In genomic region chr3L:18743679-18744078, dm6 we compare ENCODE assay signal across 1 fruit fly cellular context.
A peak's percentile ranks its signal among the peaks of the same experiment; 100 is the strongest.
TF ChIP-seq lines count a peak whose summit lies in the region.

No protein-coding gene starts in this region.

TF ChIP-seq in whole organism, embryonic, 481 proteins besides CTCF, POLR2A, EP300 and RAD21 (continued from another document and continues in another):
- peak; percentile 89 for TF ChIP-seq CG9437 (GFP tag; optimal IDR thresholded peaks at IDR 0.05; lab: Kevin White, UChicago)
- 0 out of 3 replicates have a peak, but pooled peaks have one; percentile 18 for TF ChIP-seq CG34422 (GFP tag; IDR thresholded peaks at IDR 0.05; lab: Robert Waterston, UW)
- no peak for TF ChIP-seq sug (tag; optimal IDR thresholded peaks at IDR 0.05; lab: Kevin White, UChicago)
- TF ChIP-seq CG30431 (GFP tag; optimal IDR thresholded peaks at IDR 0.05; lab: Kevin White, UChicago) = no peak
- no peak for TF ChIP-seq CG2202 (tag; optimal IDR thresholded peaks at IDR 0.05; lab: Kevin White, UChicago)
- TF ChIP-seq CG4707 (GFP tag; optimal IDR thresholded peaks at IDR 0.05; lab: Kevin White, UChicago) = no peak
- TF ChIP-seq al (GFP tag; IDR thresholded peaks at IDR 0.05; lab: Robert Waterston, UW) = no peak
- no peak for TF ChIP-seq slp2 (GFP tag; optimal IDR thresholded peaks at IDR 0.05; lab: Kevin White, UChicago)
- TF ChIP-seq Ravus (GFP tag; IDR thresholded peaks at IDR 0.05; lab: Robert Waterston, UW) = no peak
- TF ChIP-seq CG4854 (GFP tag; optimal IDR thresholded peaks at IDR 0.05; lab: Kevin White, UChicago) = peak; percentile 2
- TF ChIP-seq br (optimal IDR thresholded peaks at IDR 0.05; lab: Kevin White, UChicago) = no peak
- TF ChIP-seq HLH3B (GFP tag; IDR thresholded peaks at IDR 0.05; lab: Robert Waterston, UW) = 0 out of 2 replicates have a peak, but pooled peaks have one; percentile 7
- no peak for TF ChIP-seq Nf-YA (GFP tag; IDR thresholded peaks at IDR 0.05; lab: Robert Waterston, UW)
- no peak for TF ChIP-seq CG9727 (GFP tag; optimal IDR thresholded peaks at IDR 0.05; lab: Kevin White, UChicago)
- no peak for TF ChIP-seq z (GFP tag; IDR thresholded peaks at IDR 0.05; lab: Robert Waterston, UW)
- TF ChIP-seq CG4424 (GFP tag; optimal IDR thresholded peaks at IDR 0.05; lab: Kevin White, UChicago) = no peak
- TF ChIP-seq fd64A (GFP tag; optimal IDR thresholded peaks at IDR 0.05; lab: Kevin White, UChicago) = no peak
- TF ChIP-seq Dbx (GFP tag; IDR thresholded peaks at IDR 0.05; lab: Robert Waterston, UW) = no peak
- no peak for TF ChIP-seq dmrt11E (tag; optimal IDR thresholded peaks at IDR 0.05; lab: Kevin White, UChicago)
- TF ChIP-seq so (GFP tag; IDR thresholded peaks at IDR 0.05; lab: Robert Waterston, UW) = no peak
- TF ChIP-seq nerfin-2 (GFP tag; IDR thresholded peaks at IDR 0.05; lab: Robert Waterston, UW; ENCODE audit: partially characterized antibody) = no peak
- TF ChIP-seq CG8281 (tag; optimal IDR thresholded peaks at IDR 0.05; lab: Kevin White, UChicago) = no peak
- TF ChIP-seq CG2120 (GFP tag; optimal IDR thresholded peaks at IDR 0.05; lab: Kevin White, UChicago) = no peak
- no peak for TF ChIP-seq Hmr (GFP tag; optimal IDR thresholded peaks at IDR 0.05; lab: Kevin White, UChicago)
- TF ChIP-seq CG11085 (GFP tag; IDR thresholded peaks at IDR 0.05; lab: Robert Waterston, UW) = no peak
- no peak for TF ChIP-seq trh (GFP tag; optimal IDR thresholded peaks at IDR 0.05; lab: Kevin White, UChicago)
- no peak for TF ChIP-seq emc (GFP tag; optimal IDR thresholded peaks at IDR 0.05; lab: Kevin White, UChicago)
- TF ChIP-seq Hr3 (GFP tag; optimal IDR thresholded peaks at IDR 0.05; lab: Kevin White, UChicago) = no peak
- no peak for TF ChIP-seq sim (GFP tag; IDR thresholded peaks at IDR 0.05; lab: Robert Waterston, UW)
- no peak for TF ChIP-seq TFAM (GFP tag; optimal IDR thresholded peaks at IDR 0.05; lab: Kevin White, UChicago)
- peak; percentile 10 for TF ChIP-seq gfzf (GFP tag; optimal IDR thresholded peaks at IDR 0.05; lab: Kevin White, UChicago)
- TF ChIP-seq bigmax (GFP tag; optimal IDR thresholded peaks at IDR 0.05; lab: Kevin White, UChicago) = no peak
- no peak for TF ChIP-seq CG7745 (tag; optimal IDR thresholded peaks at IDR 0.05; lab: Kevin White, UChicago)
- no peak for TF ChIP-seq sens-2 (GFP tag; IDR thresholded peaks at IDR 0.05; lab: Robert Waterston, UW)
- TF ChIP-seq kah (GFP tag; optimal IDR thresholded peaks at IDR 0.05; lab: Kevin White, UChicago) = no peak
- peak; percentile 15 for TF ChIP-seq pita (GFP tag; optimal IDR thresholded peaks at IDR 0.05; lab: Kevin White, UChicago)
- TF ChIP-seq sob (GFP tag; IDR thresholded peaks at IDR 0.05; lab: Robert Waterston, UW) = peak; percentile 19; the same call in 1 of the 2 replicates
- no peak for TF ChIP-seq Doc3 (GFP tag; IDR thresholded peaks at IDR 0.05; lab: Robert Waterston, UW; ENCODE audit: partially characterized antibody)
- no peak for TF ChIP-seq CG15479 (GFP tag; optimal IDR thresholded peaks at IDR 0.05; lab: Kevin White, UChicago)
- no peak for TF ChIP-seq tna (GFP tag; IDR thresholded peaks at IDR 0.05; lab: Robert Waterston, UW; ENCODE audit: partially characterized antibody)
- no peak for TF ChIP-seq CG6272 (GFP tag; IDR thresholded peaks at IDR 0.05; lab: Robert Waterston, UW)
- no peak for TF ChIP-seq maf-S (GFP tag; optimal IDR thresholded peaks at IDR 0.05; lab: Kevin White, UChicago)
- TF ChIP-seq gt (GFP tag; IDR thresholded peaks at IDR 0.05; lab: Robert Waterston, UW) = no peak
- no peak for TF ChIP-seq CG34376 (GFP tag; optimal IDR thresholded peaks at IDR 0.05; lab: Kevin White, UChicago)
- no peak for TF ChIP-seq Chrac-16 (GFP tag; optimal IDR thresholded peaks at IDR 0.05; lab: Kevin White, UChicago)
- no peak for TF ChIP-seq CG6654 (GFP tag; optimal IDR thresholded peaks at IDR 0.05; lab: Kevin White, UChicago)
- TF ChIP-seq dmrt99B (tag; optimal IDR thresholded peaks at IDR 0.05; lab: Kevin White, UChicago) = no peak
- TF ChIP-seq CG7372 (GFP tag; IDR thresholded peaks at IDR 0.05; lab: Robert Waterston, UW) = no peak
- no peak for TF ChIP-seq Stat92E (GFP tag; optimal IDR thresholded peaks at IDR 0.05; lab: Kevin White, UChicago)
- TF ChIP-seq peb (GFP tag; IDR thresholded peaks at IDR 0.05; lab: Robert Waterston, UW) = no peak
- TF ChIP-seq Dek (tag; optimal IDR thresholded peaks at IDR 0.05; lab: Kevin White, UChicago) = no peak
- TF ChIP-seq lola (GFP tag; optimal IDR thresholded peaks at IDR 0.05; lab: Kevin White, UChicago) = no peak
- no peak for TF ChIP-seq CG9932 (GFP tag; IDR thresholded peaks at IDR 0.05; lab: Robert Waterston, UW)
- TF ChIP-seq abd-A (tag; optimal IDR thresholded peaks at IDR 0.05; lab: Kevin White, UChicago) = no peak
- no peak for TF ChIP-seq CG10979 (tag; optimal IDR thresholded peaks at IDR 0.05; lab: Kevin White, UChicago)
- no peak for TF ChIP-seq Gug (GFP tag; IDR thresholded peaks at IDR 0.05; lab: Robert Waterston, UW)
- peak; percentile 4 for TF ChIP-seq twi (tag; optimal IDR thresholded peaks at IDR 0.05; lab: Kevin White, UChicago)
- no peak for TF ChIP-seq CG12744 (GFP tag; optimal IDR thresholded peaks at IDR 0.05; lab: Kevin White, UChicago)
- no peak for TF ChIP-seq CG11247 (GFP tag; IDR thresholded peaks at IDR 0.05; lab: Robert Waterston, UW)
- peak; percentile 11; the same call in 1 of the 3 replicates for TF ChIP-seq CG14860 (GFP tag; IDR thresholded peaks at IDR 0.05; lab: Robert Waterston, UW; ENCODE audit: partially characterized antibody)
- no peak for TF ChIP-seq sr (GFP tag; IDR thresholded peaks at IDR 0.05; lab: Robert Waterston, UW)
- no peak for TF ChIP-seq Rx (GFP tag; IDR thresholded peaks at IDR 0.05; lab: Robert Waterston, UW)
- no peak for TF ChIP-seq Hey (tag; optimal IDR thresholded peaks at IDR 0.05; lab: Kevin White, UChicago)
- TF ChIP-seq CG15011 (GFP tag; optimal IDR thresholded peaks at IDR 0.05; lab: Kevin White, UChicago) = no peak
- TF ChIP-seq Max (GFP tag; optimal IDR thresholded peaks at IDR 0.05; lab: Kevin White, UChicago) = no peak
- peak; percentile 33 for TF ChIP-seq Lhr (GFP tag; optimal IDR thresholded peaks at IDR 0.05; lab: Kevin White, UChicago)
- no peak for TF ChIP-seq CG11398 (GFP tag; optimal IDR thresholded peaks at IDR 0.05; lab: Kevin White, UChicago)
- TF ChIP-seq fd96Cb (tag; optimal IDR thresholded peaks at IDR 0.05; lab: Kevin White, UChicago) = no peak
- TF ChIP-seq row (GFP tag; IDR thresholded peaks at IDR 0.05; lab: Robert Waterston, UW) = peak; percentile 9; the same call in 1 of the 3 replicates
- no peak for TF ChIP-seq Fer1 (GFP tag; optimal IDR thresholded peaks at IDR 0.05; lab: Kevin White, UChicago)
- 0 out of 3 replicates have a peak, but pooled peaks have one; percentile 36 for TF ChIP-seq HLH4C (GFP tag; IDR thresholded peaks at IDR 0.05; lab: Robert Waterston, UW; ENCODE audit: partially characterized antibody)
- TF ChIP-seq CG15073 (GFP tag; optimal IDR thresholded peaks at IDR 0.05; lab: Kevin White, UChicago) = no peak
- TF ChIP-seq Hr78 (GFP tag; optimal IDR thresholded peaks at IDR 0.05; lab: Kevin White, UChicago) = no peak
- TF ChIP-seq CG16779 (GFP tag; IDR thresholded peaks at IDR 0.05; lab: Robert Waterston, UW) = no peak
- no peak for TF ChIP-seq Neu2 (GFP tag; optimal IDR thresholded peaks at IDR 0.05; lab: Kevin White, UChicago; ENCODE audit: borderline replicate concordance)
- peak in 1 of 2 experiments; percentile 5 for TF ChIP-seq Hr51 (GFP tag; optimal IDR thresholded peaks at IDR 0.05; lab: Kevin White, UChicago)
- TF ChIP-seq HLH54F (GFP tag; optimal IDR thresholded peaks at IDR 0.05; lab: Kevin White, UChicago) = no peak
- TF ChIP-seq HmgZ (tag; optimal IDR thresholded peaks at IDR 0.05; lab: Kevin White, UChicago) = peak; percentile 18
- no peak for TF ChIP-seq cas (GFP tag; IDR thresholded peaks at IDR 0.05; lab: Robert Waterston, UW)
- TF ChIP-seq Vsx1 (GFP tag; optimal IDR thresholded peaks at IDR 0.05; lab: Kevin White, UChicago) = no peak
- TF ChIP-seq D19A (tag; optimal IDR thresholded peaks at IDR 0.05; lab: Kevin White, UChicago) = no peak
- no peak for TF ChIP-seq CG13624 (GFP tag; optimal IDR thresholded peaks at IDR 0.05; lab: Kevin White, UChicago)
- TF ChIP-seq CG17328 (GFP tag; IDR thresholded peaks at IDR 0.05; lab: Robert Waterston, UW) = no peak
- no peak for TF ChIP-seq CG1792 (GFP tag; optimal IDR thresholded peaks at IDR 0.05; lab: Kevin White, UChicago)
- TF ChIP-seq HLHmδ (GFP tag; optimal IDR thresholded peaks at IDR 0.05; lab: Kevin White, UChicago) = no peak
- TF ChIP-seq CG15601 (tag; optimal IDR thresholded peaks at IDR 0.05; lab: Kevin White, UChicago) = no peak
- TF ChIP-seq CG32767 (GFP tag; IDR thresholded peaks at IDR 0.05; lab: Robert Waterston, UW) = no peak
- TF ChIP-seq CG3995 (GFP tag; optimal IDR thresholded peaks at IDR 0.05; lab: Kevin White, UChicago) = no peak
- no peak for TF ChIP-seq danr (GFP tag; IDR thresholded peaks at IDR 0.05; lab: Robert Waterston, UW)
- no peak for TF ChIP-seq esg (GFP tag; conservative IDR thresholded peaks at IDR 0.05; lab: Robert Waterston, UW)
- no peak for TF ChIP-seq Fer2 (tag; optimal IDR thresholded peaks at IDR 0.05; lab: Kevin White, UChicago)
- TF ChIP-seq CG31224 (GFP tag; IDR thresholded peaks at IDR 0.05; lab: Robert Waterston, UW) = no peak
- no peak for TF ChIP-seq Doc2 (GFP tag; IDR thresholded peaks at IDR 0.05; lab: Robert Waterston, UW)
- TF ChIP-seq Atf3 (GFP tag; optimal IDR thresholded peaks at IDR 0.05; lab: Kevin White, UChicago) = no peak
- no peak for TF ChIP-seq CG34224 (GFP tag; IDR thresholded peaks at IDR 0.05; lab: Robert Waterston, UW; ENCODE audit: partially characterized antibody)
- no peak for TF ChIP-seq Tbp (GFP tag; optimal IDR thresholded peaks at IDR 0.05; lab: Kevin White, UChicago)
- no peak for TF ChIP-seq oc (tag; optimal IDR thresholded peaks at IDR 0.05; lab: Kevin White, UChicago)
- TF ChIP-seq knrl (GFP tag; IDR thresholded peaks at IDR 0.05; lab: Robert Waterston, UW; ENCODE audit: partially characterized antibody) = peak; percentile 70; the same call in 2 of the 3 replicates
- TF ChIP-seq CG1647 (GFP tag; optimal IDR thresholded peaks at IDR 0.05; lab: Kevin White, UChicago) = no peak
- TF ChIP-seq D19B (GFP tag; optimal IDR thresholded peaks at IDR 0.05; lab: Kevin White, UChicago) = no peak
- no peak for TF ChIP-seq nmo (GFP tag; optimal IDR thresholded peaks at IDR 0.05; lab: Kevin White, UChicago)
- no peak for TF ChIP-seq MBD-R2 (GFP tag; IDR thresholded peaks at IDR 0.05; lab: Robert Waterston, UW)
- no peak for TF ChIP-seq Deaf1 (tag; optimal IDR thresholded peaks at IDR 0.05; lab: Kevin White, UChicago)
- no peak for TF ChIP-seq CG6254 (GFP tag; optimal IDR thresholded peaks at IDR 0.05; lab: Kevin White, UChicago)
- TF ChIP-seq Sry-δ (GFP tag; optimal IDR thresholded peaks at IDR 0.05; lab: Kevin White, UChicago) = no peak
- no peak for TF ChIP-seq Dad (GFP tag; optimal IDR thresholded peaks at IDR 0.05; lab: Kevin White, UChicago)
- TF ChIP-seq tin (GFP tag; optimal IDR thresholded peaks at IDR 0.05; lab: Kevin White, UChicago) = no peak
- no peak for TF ChIP-seq Side (GFP tag; optimal IDR thresholded peaks at IDR 0.05; lab: Kevin White, UChicago)
- no peak for TF ChIP-seq ind (GFP tag; optimal IDR thresholded peaks at IDR 0.05; lab: Kevin White, UChicago)
- no peak for TF ChIP-seq Taf1 (GFP tag; IDR thresholded peaks at IDR 0.05; lab: Robert Waterston, UW)
- no peak for TF ChIP-seq tup (GFP tag; optimal IDR thresholded peaks at IDR 0.05; lab: Kevin White, UChicago)
- peak; percentile 29 for TF ChIP-seq CG2712 (tag; optimal IDR thresholded peaks at IDR 0.05; lab: Kevin White, UChicago)
- no peak for TF ChIP-seq CG32772 (GFP tag; IDR thresholded peaks at IDR 0.05; lab: Robert Waterston, UW)
- TF ChIP-seq shn (GFP tag; optimal IDR thresholded peaks at IDR 0.05; lab: Kevin White, UChicago) = no peak
- TF ChIP-seq CG11696 (GFP tag; IDR thresholded peaks at IDR 0.05; lab: Robert Waterston, UW) = no peak
- TF ChIP-seq bbx (GFP tag; IDR thresholded peaks at IDR 0.05; lab: Robert Waterston, UW; ENCODE audit: partially characterized antibody) = no peak; the same call in 1 of the 2 replicates
- no peak for TF ChIP-seq CG31365 (tag; optimal IDR thresholded peaks at IDR 0.05; lab: Kevin White, UChicago)
- TF ChIP-seq Atf-2 (GFP tag; optimal IDR thresholded peaks at IDR 0.05; lab: Kevin White, UChicago) = no peak
- TF ChIP-seq PHDP (tag; optimal IDR thresholded peaks at IDR 0.05; lab: Kevin White, UChicago) = no peak
- TF ChIP-seq Bteb2 (GFP tag; optimal IDR thresholded peaks at IDR 0.05; lab: Kevin White, UChicago) = no peak
- no peak for TF ChIP-seq CG16815 (GFP tag; optimal IDR thresholded peaks at IDR 0.05; lab: Kevin White, UChicago)
- TF ChIP-seq ranshi (GFP tag; IDR thresholded peaks at IDR 0.05; lab: Robert Waterston, UW) = no peak
- TF ChIP-seq Adf1 (GFP tag; IDR thresholded peaks at IDR 0.05; lab: Robert Waterston, UW) = no peak
- TF ChIP-seq CG4617 (GFP tag; optimal IDR thresholded peaks at IDR 0.05; lab: Kevin White, UChicago; ENCODE audit: borderline replicate concordance) = no peak
- no peak for TF ChIP-seq vfl (GFP tag; optimal IDR thresholded peaks at IDR 0.05; lab: Kevin White, UChicago)
- no peak for TF ChIP-seq lbe (GFP tag; optimal IDR thresholded peaks at IDR 0.05; lab: Kevin White, UChicago)
- TF ChIP-seq CG7786 (GFP tag; optimal IDR thresholded peaks at IDR 0.05; lab: Kevin White, UChicago) = no peak
- no peak for TF ChIP-seq Blimp-1 (GFP tag; optimal IDR thresholded peaks at IDR 0.05; lab: Kevin White, UChicago)
- no peak for TF ChIP-seq gsb (GFP tag; IDR thresholded peaks at IDR 0.05; lab: Robert Waterston, UW)
- TF ChIP-seq MESR4 (GFP tag; optimal IDR thresholded peaks at IDR 0.05; lab: Kevin White, UChicago) = no peak
- no peak for TF ChIP-seq Dip2 (GFP tag; IDR thresholded peaks at IDR 0.05; lab: Robert Waterston, UW)
- no peak for TF ChIP-seq kni (GFP tag; optimal IDR thresholded peaks at IDR 0.05; lab: Kevin White, UChicago)
- no peak for TF ChIP-seq crc (GFP tag; optimal IDR thresholded peaks at IDR 0.05; lab: Kevin White, UChicago)
- no peak for TF ChIP-seq Hmx (GFP tag; optimal IDR thresholded peaks at IDR 0.05; lab: Kevin White, UChicago)
- no peak for TF ChIP-seq hbn (GFP tag; IDR thresholded peaks at IDR 0.05; lab: Robert Waterston, UW; ENCODE audit: partially characterized antibody)
- TF ChIP-seq usp (GFP tag; optimal IDR thresholded peaks at IDR 0.05; lab: Kevin White, UChicago) = no peak
- no peak for TF ChIP-seq E2f1 (GFP tag; IDR thresholded peaks at IDR 0.05; lab: Robert Waterston, UW)
- TF ChIP-seq CG10147 (GFP tag; optimal IDR thresholded peaks at IDR 0.05; lab: Kevin White, UChicago) = no peak
